Fruit fly (Drosophila melanogaster): ENCODE measurements around the gene Septin1.
A peak's percentile ranks its signal among the peaks of the same experiment; 100 is the strongest.

The Septin1 gene

DNA sequence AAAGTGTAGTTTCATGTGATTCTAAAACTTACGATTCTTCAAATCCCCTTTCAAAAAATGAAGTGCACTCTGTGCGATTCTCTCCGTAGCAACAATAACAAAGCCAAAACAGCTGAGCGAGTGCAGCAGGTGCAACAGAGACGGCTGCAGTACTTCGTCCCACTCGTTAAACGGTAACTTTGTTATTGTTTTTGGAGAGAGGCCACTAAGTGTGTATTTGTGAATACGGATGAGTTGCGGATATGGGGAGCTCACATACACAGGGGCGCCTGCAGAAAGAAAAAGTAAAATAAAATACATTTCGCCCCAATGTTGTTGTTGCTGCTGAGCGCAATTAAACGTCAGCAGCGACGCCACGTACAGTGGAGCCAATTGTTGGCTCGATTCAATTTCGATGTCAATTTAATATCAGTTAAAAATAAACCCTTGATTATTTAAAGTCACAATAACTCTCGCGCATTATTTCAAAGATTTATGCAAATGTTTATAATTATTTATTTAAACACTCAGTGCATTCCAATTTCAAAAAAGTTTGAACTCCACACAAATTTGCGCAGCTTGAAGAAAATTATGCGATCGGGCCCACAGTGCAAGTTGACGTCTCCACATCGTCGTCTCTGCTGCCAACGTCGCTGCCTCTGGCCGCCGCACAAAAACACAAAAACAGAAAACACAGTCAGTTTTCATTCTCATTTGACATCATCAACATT lies 9.4 kb downstream of the Septin1 start (continued):
- TF ChIP-seq CG3726 (GFP tag; IDR thresholded peaks at IDR 0.05): peak; percentile 94
- peak; percentile 94 for TF ChIP-seq ken (GFP tag; IDR thresholded peaks at IDR 0.05)
- TF ChIP-seq z (GFP tag; IDR thresholded peaks at IDR 0.05): peak; percentile 67; the same call in 2 of the 3 replicates
- peak; percentile 97 for TF ChIP-seq ind (GFP tag; optimal IDR thresholded peaks at IDR 0.05)
- TF ChIP-seq ro (GFP tag; IDR thresholded peaks at IDR 0.05): peak; percentile 80
- peak; percentile 93 for TF ChIP-seq emc (GFP tag; optimal IDR thresholded peaks at IDR 0.05)
- peak; percentile 90 for TF ChIP-seq CG6175 (GFP tag; IDR thresholded peaks at IDR 0.05)
- peak; percentile 97 for TF ChIP-seq CG9932 (GFP tag; IDR thresholded peaks at IDR 0.05)
- peak; percentile 98 for TF ChIP-seq PHDP (tag; optimal IDR thresholded peaks at IDR 0.05)
- TF ChIP-seq CG14710 (tag; optimal IDR thresholded peaks at IDR 0.05): peak; percentile 95
- TF ChIP-seq dm (GFP tag; optimal IDR thresholded peaks at IDR 0.05): peak; percentile 87
- peak; percentile 96 for TF ChIP-seq HLH54F (GFP tag; optimal IDR thresholded peaks at IDR 0.05)
- peak; percentile 92 for TF ChIP-seq lbe (GFP tag; optimal IDR thresholded peaks at IDR 0.05)
- TF ChIP-seq tin (GFP tag; optimal IDR thresholded peaks at IDR 0.05): peak; percentile 98
- peak; percentile 89 for TF ChIP-seq CG13123 (GFP tag; optimal IDR thresholded peaks at IDR 0.05)
- peak; percentile 92 for TF ChIP-seq en (GFP tag; optimal IDR thresholded peaks at IDR 0.05)
- peak; percentile 97 for TF ChIP-seq Drgx (GFP tag; IDR thresholded peaks at IDR 0.05)
- peak; percentile 96 for TF ChIP-seq CG32532 (GFP tag; IDR thresholded peaks at IDR 0.05)
- TF ChIP-seq CG16779 (GFP tag; IDR thresholded peaks at IDR 0.05): peak; percentile 75; the same call in 1 of the 2 replicates
- TF ChIP-seq Abd-B (GFP tag; optimal IDR thresholded peaks at IDR 0.05): peak; percentile 98
- peak; percentile 96 for TF ChIP-seq Hand (GFP tag; optimal IDR thresholded peaks at IDR 0.05)
- peak; percentile 98 for TF ChIP-seq CG18619 (GFP tag; optimal IDR thresholded peaks at IDR 0.05)
- TF ChIP-seq mld (GFP tag; IDR thresholded peaks at IDR 0.05; ENCODE audit: partially characterized antibody): no peak
- TF ChIP-seq CG1792 (GFP tag; optimal IDR thresholded peaks at IDR 0.05): peak; percentile 89
- TF ChIP-seq sug (tag; optimal IDR thresholded peaks at IDR 0.05): peak; percentile 97
- 0 out of 3 replicates have a peak, but pooled peaks have one; percentile 59 for TF ChIP-seq hb (GFP tag; IDR thresholded peaks at IDR 0.05; ENCODE audit: partially characterized antibody)
- peak; percentile 97 for TF ChIP-seq nerfin-1 (tag; optimal IDR thresholded peaks at IDR 0.05)
- peak; percentile 74 for TF ChIP-seq p53 (GFP tag; optimal IDR thresholded peaks at IDR 0.05)
- peak; percentile 64 for TF ChIP-seq luna (GFP tag; optimal IDR thresholded peaks at IDR 0.05)
- peak; percentile 97 for TF ChIP-seq Fer2 (tag; optimal IDR thresholded peaks at IDR 0.05)
- TF ChIP-seq row (GFP tag; IDR thresholded peaks at IDR 0.05): peak; percentile 97
- no peak for TF ChIP-seq Lpt (GFP tag; optimal IDR thresholded peaks at IDR 0.05)
- peak; percentile 96 for TF ChIP-seq CG13624 (GFP tag; optimal IDR thresholded peaks at IDR 0.05)
- peak; percentile 97 for TF ChIP-seq Adf1 (GFP tag; IDR thresholded peaks at IDR 0.05)
- TF ChIP-seq Max (GFP tag; optimal IDR thresholded peaks at IDR 0.05): peak; percentile 97
- TF ChIP-seq Doc2 (GFP tag; IDR thresholded peaks at IDR 0.05): peak; percentile 89
- TF ChIP-seq Stat92E (GFP tag; optimal IDR thresholded peaks at IDR 0.05): peak in 1 of 3 experiments; percentile 78
- TF ChIP-seq Blimp-1 (GFP tag; optimal IDR thresholded peaks at IDR 0.05): peak; percentile 96
- 0 out of 4 replicates have a peak, but pooled peaks have one; percentile 45 for TF ChIP-seq chinmo (GFP tag; IDR thresholded peaks at IDR 0.05; ENCODE audit: partially characterized antibody)
- TF ChIP-seq zfh2 (GFP tag; optimal IDR thresholded peaks at IDR 0.05): peak; percentile 97
- peak; percentile 96 for TF ChIP-seq CG12155 (GFP tag; optimal IDR thresholded peaks at IDR 0.05)
- TF ChIP-seq H2.0 (GFP tag; IDR thresholded peaks at IDR 0.05): peak; percentile 93
- TF ChIP-seq vnd (GFP tag; IDR thresholded peaks at IDR 0.05; ENCODE audit: partially characterized antibody): no peak
- TF ChIP-seq grn (GFP tag; optimal IDR thresholded peaks at IDR 0.05): peak; percentile 62
- TF ChIP-seq CG17612 (GFP tag; IDR thresholded peaks at IDR 0.05): peak; percentile 90
- TF ChIP-seq C15 (GFP tag; IDR thresholded peaks at IDR 0.05): peak; percentile 89
- peak; percentile 92 for TF ChIP-seq pum (GFP tag; optimal IDR thresholded peaks at IDR 0.05)
- TF ChIP-seq fd3F (GFP tag; optimal IDR thresholded peaks at IDR 0.05): peak; percentile 97
- peak; percentile 4 for TF ChIP-seq stwl (tag; optimal IDR thresholded peaks at IDR 0.05)

All from whole organism, embryonic.